Worm (Caenorhabditis elegans) whole organism, L4 larva: ENCODE results near the gene F45D3.4.
A peak's percentile ranks its signal among the peaks of the same experiment; 100 is the strongest.

ENCODE experiments used
- F10B5.3 ChIP-seq: sonication (generic microtip); optimal IDR thresholded peaks from 2 replicates; lab custom pipeline; 2016; ENCODE audit warnings: mild to moderate bottlenecking, missing genetic modification characterization, missing compliant biosample characterization
- aly-2 ChIP-seq: sonication (generic microtip); optimal IDR thresholded peaks from 2 replicates; lab custom pipeline; 2018; ENCODE audit warnings: missing biosample characterization, missing genetic modification characterization
- ceh-20 ChIP-seq: fragments of 200-800 bp; sonication (Bioruptor generic); IDR thresholded peaks from 2 replicates; pipeline ENCODE4 v1.3.6; 2022; ENCODE audit warnings: missing genetic modification reagents, missing genetic modification characterization, missing compliant biosample characterization
- dmd-8 ChIP-seq: fragments of 200-800 bp; sonication (Bioruptor generic); IDR thresholded peaks from 2 replicates; pipeline ENCODE4 v1.3.6; 2022; ENCODE audit warnings: missing genetic modification characterization, missing compliant biosample characterization
- dmd-9 ChIP-seq: fragments of 200-800 bp; sonication (Bioruptor generic); IDR thresholded peaks from 2 replicates; pipeline ENCODE4 v1.3.6; 2022; ENCODE audit warnings: missing genetic modification reagents, missing genetic modification characterization, missing compliant biosample characterization
- egl-27 ChIP-seq: sonication (generic microtip); optimal IDR thresholded peaks from 3 replicates; lab custom pipeline; 2017; ENCODE audit warnings: missing biosample characterization, missing genetic modification reagents, missing genetic modification characterization
- hlh-11 ChIP-seq: fragments of 200-800 bp; sonication (Bioruptor generic); optimal IDR thresholded peaks from 2 replicates; lab custom pipeline; 2018; ENCODE audit warnings: mild to moderate bottlenecking, missing genetic modification characterization, missing compliant biosample characterization
- mdl-1 ChIP-seq, 2 experiments: fragments of 150-350 bp in 1 of 2; sonication (generic microtip) in 1 of 2; optimal IDR thresholded peaks; 2 replicates each; lab custom pipeline; 2014 to 2017; ENCODE audit warnings: missing biosample characterization in 2 of 2, missing genetic modification characterization in 2 of 2
- nhr-10 ChIP-seq: fragments of 150-350 bp; optimal IDR thresholded peaks from 2 replicates; lab custom pipeline; 2014; ENCODE audit warnings: missing biosample characterization, missing genetic modification characterization
- nhr-25 ChIP-seq: sonication (generic microtip); optimal IDR thresholded peaks from 2 replicates; lab custom pipeline; 2017; ENCODE audit warnings: missing genetic modification characterization, mild to moderate bottlenecking, missing compliant biosample characterization, antibody characterized with exemption, moderate library complexity, borderline replicate concordance; ENCODE audit not compliant: insufficient read depth
- pha-4 ChIP-seq, 2 experiments: fragments of 150-350 bp in 1 of 2; fragments of 200-800 bp in 1 of 2; sonication (Bioruptor generic) in 1 of 2; IDR thresholded peaks in 1 of 2; optimal IDR thresholded peaks in 1 of 2; 2 replicates each; pipeline versions ENCODE4 v1.3.6 to Lab custom; 2014 to 2022; ENCODE audit warnings: missing genetic modification characterization in 2 of 2, missing genetic modification reagents in 2 of 2, missing biosample characterization in 1 of 2, missing compliant biosample characterization in 1 of 2
- zfp-2 ChIP-seq: sonication (generic microtip); optimal IDR thresholded peaks from 2 replicates; lab custom pipeline; 2016; ENCODE audit warnings: mild to moderate bottlenecking, missing genetic modification characterization, missing compliant biosample characterization

- TF ChIP-seq zfp-2 (tag; lab: Kevin White, UChicago): no peak
- no peak for TF ChIP-seq egl-27 (tag; lab: Kevin White, UChicago)
- TF ChIP-seq dmd-9 (GFP tag; lab: Robert Waterston, UW): no peak
- TF ChIP-seq F10B5.3 (tag; lab: Kevin White, UChicago): no peak
- TF ChIP-seq dmd-8 (GFP tag; lab: Robert Waterston, UW): no peak
- TF ChIP-seq nhr-25 (tag; lab: Kevin White, UChicago): peak; percentile 71
- TF ChIP-seq aly-2 (tag; lab: Kevin White, UChicago): no peak
- TF ChIP-seq hlh-11 (tag; lab: Kevin White, UChicago): peak; percentile 70
- peak; percentile 19 to 79 for TF ChIP-seq mdl-1 (tag; optimal IDR thresholded peaks at IDR 0.05; lab: Kevin White, UChicago)
- no peak for TF ChIP-seq nhr-10 (tag; lab: Kevin White, UChicago)
- TF ChIP-seq pha-4 (GFP tag; IDR thresholded peaks at IDR 0.05; lab: Robert Waterston, UW): no peak
- TF ChIP-seq pha-4 (tag; optimal IDR thresholded peaks at IDR 0.05; lab: Kevin White, UChicago): no peak
- no peak for TF ChIP-seq ceh-20 (GFP tag; lab: Robert Waterston, UW)
Measured at ce11 chrV:12528919-12529318, 24.1 kb downstream of the F45D3.4 start.
